Fruit fly (Drosophila melanogaster): ENCODE data around the gene Eig71Ef.

DNA sequence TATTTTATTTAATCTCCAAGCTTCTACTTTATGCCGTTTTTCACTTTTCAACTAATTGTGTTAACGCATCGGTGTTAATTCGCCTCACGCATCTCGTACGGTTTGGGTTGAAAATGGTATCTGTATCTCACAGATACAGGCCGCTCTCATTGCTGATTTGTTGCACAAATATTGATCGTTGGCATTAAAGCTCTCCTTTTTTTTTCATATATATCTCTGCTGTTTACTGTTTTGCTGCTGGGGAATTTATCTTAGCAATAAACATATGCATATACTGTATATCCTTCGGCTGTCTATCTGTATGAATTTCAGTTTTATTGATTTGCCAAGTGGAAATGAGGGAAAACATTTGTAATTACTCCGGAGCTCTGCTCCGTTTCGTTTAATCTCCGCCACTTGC, 24.5 kb downstream of the Eig71Ef start:
- TF ChIP-seq CG8478 (optimal IDR thresholded peaks at IDR 0.05), result no peak
- TF ChIP-seq CTCF (optimal IDR thresholded peaks at IDR 0.05), result no peak

All from S2 (cell line).